Worm (Caenorhabditis elegans): ENCODE data around the gene mtpn-1.

ce11 chrX:2452297-2452696 is 45.0 kb downstream of the mtpn-1 start:
- TF ChIP-seq him-1 (tag; optimal IDR thresholded peaks at IDR 0.05) (no peak), W03F9.2 (tag; optimal IDR thresholded peaks at IDR 0.05) (no peak), dao-5 (tag; optimal IDR thresholded peaks at IDR 0.05) (no peak)
